Worm (Caenorhabditis elegans): ENCODE measurements around the gene F07E5.8.
"Not testable (repeated sequence)": the region's sequence is repeated elsewhere in the genome, so short reads cannot be mapped to it uniquely, and the experiment has no call there.

The F07E5.8 gene

ce11 chrII:2051372-2051771 is 24.0 kb downstream of the F07E5.8 start, which contains the start of gene fbxb-35:
TSS of gene fbxb-35 (plus strand) at chrII:2051672.
- TF ChIP-seq pax-3 (tag; optimal IDR thresholded peaks at IDR 0.05) (no peak), efl-1 (optimal IDR thresholded peaks at IDR 0.05) (no peak), efl-1 (GFP tag; optimal IDR thresholded peaks at IDR 0.05 in 1 of 2) (peak in 1 of 2 experiments; percentile 77)

ce11 chrII:2046556-2046955 is 28.9 kb downstream of the F07E5.8 start, which contains the start of gene math-1:
TSS of gene math-1 (minus strand) at chrII:2046656.
- not testable (repeated sequence) for TF ChIP-seq hlh-17 (GFP tag; optimal IDR thresholded peaks at IDR 0.05; ENCODE audit: borderline replicate concordance); C04F5.9 (tag; optimal IDR thresholded peaks at IDR 0.05); nhr-237 (tag; optimal IDR thresholded peaks at IDR 0.05)

ce11 chrII:2045505-2045904 is 29.9 kb downstream of the F07E5.8 start, which contains the start of gene bath-24:
TSS of gene bath-24 (minus strand) at chrII:2045605.
- TF ChIP-seq nhr-84 (tag; optimal IDR thresholded peaks at IDR 0.05) (no peak), fkh-8 (tag; optimal IDR thresholded peaks at IDR 0.05) (no peak), nhr-71 (tag; optimal IDR thresholded peaks at IDR 0.05) (no peak), aly-2 (tag; optimal IDR thresholded peaks at IDR 0.05) (no peak), blmp-1 (tag; optimal IDR thresholded peaks at IDR 0.05) (no peak)

- TF ChIP-seq C04F5.9 (tag; optimal IDR thresholded peaks at IDR 0.05) (no peak), efl-1 (optimal IDR thresholded peaks at IDR 0.05) (no peak), efl-1 (GFP tag; optimal IDR thresholded peaks at IDR 0.05 in 1 of 2) (peak in 1 of 2 experiments; percentile 41)
These were observed 33.0 kb downstream of the F07E5.8 start, which contains the start of gene bath-20 for ce11 chrII:2042447-2042846. TSS of gene bath-20 (minus strand) at chrII:2042547.

ce11 chrII:2039288-2039687 is 36.1 kb downstream of the F07E5.8 start, which contains the start of gene bath-19:
TSS of gene bath-19 (minus strand) at chrII:2039388.
- TF ChIP-seq ceh-88 (GFP tag; IDR thresholded peaks at IDR 0.05) (no peak), nhr-77 (tag; optimal IDR thresholded peaks at IDR 0.05) (no peak), ces-1 (GFP tag; optimal IDR thresholded peaks at IDR 0.05) (no peak), mep-1 (tag; optimal IDR thresholded peaks at IDR 0.05) (no peak), fkh-8 (tag; optimal IDR thresholded peaks at IDR 0.05) (no peak), nhr-47 (tag; optimal IDR thresholded peaks at IDR 0.05) (no peak)

- TF ChIP-seq efl-3 (GFP tag; optimal IDR thresholded peaks at IDR 0.05), result no peak
- TF ChIP-seq ceh-8 (GFP tag; optimal IDR thresholded peaks at IDR 0.05), result no peak
- no peak for TF ChIP-seq pqm-1 (tag; optimal IDR thresholded peaks at IDR 0.05)
- no peak for TF ChIP-seq mef-2 (tag; optimal IDR thresholded peaks at IDR 0.05)
- no peak for TF ChIP-seq lir-3 (tag; optimal IDR thresholded peaks at IDR 0.05; ENCODE audit: poor library complexity)
- TF ChIP-seq nhr-28 (tag; optimal IDR thresholded peaks at IDR 0.05), result no peak
- TF ChIP-seq C34B4.2 (tag; optimal IDR thresholded peaks at IDR 0.05), result no peak
- TF ChIP-seq fkh-4 (tag; optimal IDR thresholded peaks at IDR 0.05; ENCODE audit: borderline replicate concordance), result no peak
- no peak for TF ChIP-seq unc-130 (tag; optimal IDR thresholded peaks at IDR 0.05)
- no peak for TF ChIP-seq dpl-1 (GFP tag; optimal IDR thresholded peaks at IDR 0.05)
- TF ChIP-seq C16A3.4 (tag; optimal IDR thresholded peaks at IDR 0.05), result no peak
- TF ChIP-seq grh-1 (GFP tag; IDR thresholded peaks at IDR 0.05), result no peak
- no peak for TF ChIP-seq hlh-4 (tag; optimal IDR thresholded peaks at IDR 0.05)
These were observed 42.1 kb downstream of the F07E5.8 start, which contains the start of gene F59H6.14 for ce11 chrII:2033286-2033685. TSS of gene F59H6.14 (plus strand) at chrII:2033586.

ce11 chrII:2032282-2032681 is 43.1 kb downstream of the F07E5.8 start, which contains the start of gene btb-4:
TSS of gene btb-4 (plus strand) at chrII:2032316.
- TF ChIP-seq efl-1 (optimal IDR thresholded peaks at IDR 0.05), result peak; percentile 33 to 90
- peak; percentile 81 to 98 for TF ChIP-seq efl-1 (GFP tag; optimal IDR thresholded peaks at IDR 0.05 in 1 of 2)
- peak in 1 of 2 experiments; percentile 20 for TF ChIP-seq lsy-2 (tag; optimal IDR thresholded peaks at IDR 0.05)
- peak; percentile 51 to 77 (median 75) for TF ChIP-seq dpl-1 (GFP tag; optimal IDR thresholded peaks at IDR 0.05)
- peak; percentile 60 to 90 for TF ChIP-seq lin-35 (GFP tag; optimal IDR thresholded peaks at IDR 0.05)

All from whole organism, L1 larva.